Worm (Caenorhabditis elegans) whole organism, young adult: Measurements from ENCODE around the gene F19C7.8.

Experiments used
- B0336.3 ChIP-seq: fragments of 200-800 bp; sonication (Bioruptor generic); IDR thresholded peaks from 2 replicates; pipeline ENCODE4 v1.3.6; 2022; ENCODE audit warnings: missing genetic modification characterization, missing compliant biosample characterization
- C06A6.2 ChIP-seq: fragments of 200-800 bp; sonication (Bioruptor generic); conservative IDR thresholded peaks from 2 replicates; pipeline ENCODE4 v1.3.6; 2022; ENCODE audit warnings: missing genetic modification characterization, missing compliant biosample characterization
- C17E4.6 ChIP-seq: fragments of 200-800 bp; sonication (Bioruptor generic); IDR thresholded peaks from 2 replicates; pipeline ENCODE4 v1.3.6; 2022; ENCODE audit warnings: missing genetic modification reagents, missing genetic modification characterization, missing compliant biosample characterization
- D2030.7 ChIP-seq: fragments of 200-800 bp; sonication (Bioruptor generic); IDR thresholded peaks from 2 replicates; pipeline ENCODE4 v1.3.6; 2022; ENCODE audit warnings: missing genetic modification reagents, missing genetic modification characterization, missing compliant biosample characterization
- F10E7.11 ChIP-seq: sonication (generic microtip); optimal IDR thresholded peaks from 2 replicates; lab custom pipeline; 2017; ENCODE audit warnings: mild to moderate bottlenecking, missing genetic modification characterization, moderate library complexity, missing compliant biosample characterization
- F22D6.2 ChIP-seq: sonication (generic microtip); optimal IDR thresholded peaks from 2 replicates; lab custom pipeline; 2016; ENCODE audit warnings: mild to moderate bottlenecking, missing genetic modification characterization, missing compliant biosample characterization
- F33H1.4 ChIP-seq: fragments of 200-800 bp; sonication (Bioruptor generic); IDR thresholded peaks from 2 replicates; pipeline ENCODE4 v1.3.6; 2022; ENCODE audit warnings: missing genetic modification reagents, missing genetic modification characterization, missing compliant biosample characterization
- F37B4.10 ChIP-seq: fragments of 200-800 bp; sonication (Bioruptor generic); IDR thresholded peaks from 2 replicates; pipeline ENCODE4 v1.3.6; 2022; ENCODE audit warnings: missing genetic modification characterization, missing compliant biosample characterization
- F39B2.1 ChIP-seq: fragments of 200-800 bp; sonication (Bioruptor generic); IDR thresholded peaks from 2 replicates; pipeline ENCODE4 v1.3.6; 2022; ENCODE audit warnings: missing genetic modification reagents, missing genetic modification characterization, missing compliant biosample characterization
- F49E8.2 ChIP-seq: sonication (generic microtip); optimal IDR thresholded peaks from 3 replicates; lab custom pipeline; 2017; ENCODE audit warnings: missing genetic modification characterization, mild to moderate bottlenecking, missing compliant biosample characterization, antibody characterized with exemption, moderate library complexity; ENCODE audit not compliant: insufficient read depth
- F57A8.1 ChIP-seq: fragments of 200-800 bp; sonication (Bioruptor generic); optimal IDR thresholded peaks from 2 replicates; lab custom pipeline; 2018; ENCODE audit warnings: mild to moderate bottlenecking, missing genetic modification characterization, moderate library complexity, missing compliant biosample characterization
- F57C9.4 ChIP-seq: sonication (generic microtip); optimal IDR thresholded peaks from 2 replicates; lab custom pipeline; 2017; ENCODE audit warnings: mild to moderate bottlenecking, missing genetic modification characterization, missing compliant biosample characterization
- Y53F4B.3 ChIP-seq: fragments of 200-800 bp; sonication (Bioruptor generic); IDR thresholded peaks from 2 replicates; pipeline ENCODE4 v1.3.6; 2022; ENCODE audit warnings: missing genetic modification reagents, missing genetic modification characterization, missing compliant biosample characterization
- Y53G8AR.9 ChIP-seq: fragments of 200-800 bp; sonication (Bioruptor generic); conservative IDR thresholded peaks from 2 replicates; pipeline ENCODE4 v1.3.6; 2022; ENCODE audit warnings: missing genetic modification reagents, missing genetic modification characterization, missing compliant biosample characterization
- Y79H2A.3 ChIP-seq: fragments of 200-800 bp; sonication (Bioruptor generic); conservative IDR thresholded peaks from 2 replicates; pipeline ENCODE4 v1.3.6; 2022; ENCODE audit warnings: missing genetic modification reagents, missing genetic modification characterization, missing compliant biosample characterization
- atf-7 ChIP-seq: sonication (generic microtip); optimal IDR thresholded peaks from 2 replicates; lab custom pipeline; 2017; ENCODE audit warnings: mild to moderate bottlenecking, missing genetic modification characterization, missing compliant biosample characterization
- athp-1 ChIP-seq: sonication (generic microtip); optimal IDR thresholded peaks from 2 replicates; lab custom pipeline; 2017; ENCODE audit warnings: mild to moderate bottlenecking, missing genetic modification characterization, missing compliant biosample characterization
- bed-1 ChIP-seq: fragments of 200-800 bp; sonication (Bioruptor generic); IDR thresholded peaks from 2 replicates; pipeline ENCODE4 v1.3.6; 2022; ENCODE audit warnings: missing genetic modification reagents, missing genetic modification characterization, missing compliant biosample characterization
- ccch-3 ChIP-seq: fragments of 200-800 bp; sonication (Bioruptor generic); optimal IDR thresholded peaks from 2 replicates; lab custom pipeline; 2018; ENCODE audit warnings: mild to moderate bottlenecking, missing genetic modification characterization, missing compliant biosample characterization
- cebp-2 ChIP-seq: fragments of 200-800 bp; sonication (Bioruptor generic); IDR thresholded peaks from 2 replicates; pipeline ENCODE4 v1.3.6; 2022; ENCODE audit warnings: missing genetic modification characterization, missing compliant biosample characterization
- ceh-27 ChIP-seq: fragments of 200-800 bp; sonication (Bioruptor generic); optimal IDR thresholded peaks from 2 replicates; lab custom pipeline; 2018; ENCODE audit warnings: mild to moderate bottlenecking, missing genetic modification characterization, moderate library complexity, missing compliant biosample characterization
- ekl-4 ChIP-seq: fragments of 200-800 bp; sonication (Bioruptor generic); IDR thresholded peaks from 2 replicates; pipeline ENCODE4 v1.3.6; 2022; ENCODE audit warnings: missing genetic modification reagents, missing genetic modification characterization, missing compliant biosample characterization
- lin-26 ChIP-seq: fragments of 200-800 bp; sonication (Bioruptor generic); IDR thresholded peaks from 2 replicates; pipeline ENCODE4 v1.3.6; 2022; ENCODE audit warnings: missing genetic modification reagents, missing genetic modification characterization, missing compliant biosample characterization
- mcd-1 ChIP-seq: fragments of 200-800 bp; sonication (Bioruptor generic); IDR thresholded peaks from 2 replicates; pipeline ENCODE4 v1.3.6; 2022; ENCODE audit warnings: missing genetic modification reagents, missing genetic modification characterization, missing compliant biosample characterization
- nfya-2 ChIP-seq: fragments of 200-800 bp; sonication (Bioruptor generic); IDR thresholded peaks from 2 replicates; pipeline ENCODE4 v1.3.6; 2022; ENCODE audit warnings: missing genetic modification reagents, missing genetic modification characterization, missing compliant biosample characterization
- nhr-80 ChIP-seq: sonication (generic microtip); optimal IDR thresholded peaks from 2 replicates; lab custom pipeline; 2016; ENCODE audit warnings: missing genetic modification characterization, missing compliant biosample characterization
- pha-4 ChIP-seq: fragments of 150-350 bp; sonication (generic microtip); optimal IDR thresholded peaks from 2 replicates; lab custom pipeline; 2014; ENCODE audit warnings: missing biosample characterization, missing genetic modification reagents, missing genetic modification characterization
- rec-8 ChIP-seq, 2 experiments: sonication (generic microtip); optimal IDR thresholded peaks; 2 replicates each; lab custom pipeline; 2016; ENCODE audit warnings: mild to moderate bottlenecking in 2 of 2, missing genetic modification characterization in 2 of 2, missing genetic modification reagents in 2 of 2, missing genotype in 2 of 2, missing biosample characterization in 1 of 2, missing compliant biosample characterization in 1 of 2, moderate library complexity in 1 of 2
- sdz-38 ChIP-seq: sonication (generic microtip); optimal IDR thresholded peaks from 2 replicates; lab custom pipeline; 2016; ENCODE audit warnings: missing genotype, missing genetic modification characterization, missing compliant biosample characterization
- snpc-4 ChIP-seq, 5 experiments: fragments of 150-350 bp in 1 of 5; sonication (generic microtip) in 4 of 5; optimal IDR thresholded peaks; 2 replicates each; lab custom pipeline; 2014 to 2018; ENCODE audit warnings: missing genetic modification characterization in 5 of 5, missing biosample characterization in 3 of 5, antibody characterized with exemption in 2 of 5, mild to moderate bottlenecking in 2 of 5, missing compliant biosample characterization in 2 of 5, missing genotype in 2 of 5, moderate library complexity in 2 of 5, missing genetic modification reagents in 1 of 5
- somi-1 ChIP-seq: fragments of 200-800 bp; sonication (Bioruptor generic); optimal IDR thresholded peaks from 2 replicates; lab custom pipeline; 2018; ENCODE audit warnings: mild to moderate bottlenecking, missing genetic modification characterization, missing compliant biosample characterization
- xnd-1 ChIP-seq: sonication (generic microtip); optimal IDR thresholded peaks from 2 replicates; lab custom pipeline; 2016; ENCODE audit warnings: missing genotype, missing genetic modification reagents, missing genetic modification characterization, missing compliant biosample characterization
- zfh-2 ChIP-seq: fragments of 200-800 bp; sonication (Bioruptor generic); conservative IDR thresholded peaks from 2 replicates; pipeline ENCODE4 v1.3.6; 2022; ENCODE audit warnings: missing genetic modification reagents, missing genetic modification characterization, missing compliant biosample characterization
- zim-3 ChIP-seq: sonication (generic microtip); optimal IDR thresholded peaks from 2 replicates; lab custom pipeline; 2017; ENCODE audit warnings: mild to moderate bottlenecking, missing genetic modification characterization, moderate library complexity, missing compliant biosample characterization

The F19C7.8 gene

ce11 chrIV:4683149-4683548, 45.3 kb upstream of the F19C7.8 start:
- TF ChIP-seq Y79H2A.3 (GFP tag; lab: Robert Waterston, UW) (no peak), F57A8.1 (GFP tag; lab: Kevin White, UChicago) (no peak), atf-7 (tag; lab: Kevin White, UChicago) (no peak), Y53G8AR.9 (GFP tag; lab: Robert Waterston, UW) (no peak), somi-1 (GFP tag; lab: Kevin White, UChicago) (no peak), F49E8.2 (tag; lab: Kevin White, UChicago) (no peak), ekl-4 (GFP tag; lab: Robert Waterston, UW) (no peak), ccch-3 (GFP tag; lab: Kevin White, UChicago) (no peak), zim-3 (tag; lab: Kevin White, UChicago) (no peak), F39B2.1 (GFP tag; lab: Robert Waterston, UW) (no peak), F57C9.4 (tag; lab: Kevin White, UChicago) (no peak), C06A6.2 (GFP tag; lab: Robert Waterston, UW) (no peak), D2030.7 (no peak), B0336.3 (GFP tag; lab: Robert Waterston, UW) (no peak), xnd-1 (tag; lab: Kevin White, UChicago) (no peak)

- TF ChIP-seq bed-1 (no peak), lin-26 (GFP tag; lab: Robert Waterston, UW) (no peak), F10E7.11 (tag; lab: Kevin White, UChicago) (no peak), cebp-2 (GFP tag; lab: Robert Waterston, UW) (no peak), Y53F4B.3 (no peak), nfya-2 (no peak), xnd-1 (tag; lab: Kevin White, UChicago) (no peak), mcd-1 (GFP tag; lab: Robert Waterston, UW) (no peak), F49E8.2 (tag; lab: Kevin White, UChicago) (no peak), ceh-27 (GFP tag; lab: Kevin White, UChicago) (no peak), snpc-4 (GFP tag; optimal IDR thresholded peaks at IDR 0.05; lab: Kevin White, UChicago) (no peak), snpc-4 (tag; optimal IDR thresholded peaks at IDR 0.05; lab: Kevin White, UChicago) (no peak), F33H1.4 (GFP tag; lab: Robert Waterston, UW) (no peak), rec-8 (tag; optimal IDR thresholded peaks at IDR 0.05; lab: Kevin White, UChicago) (no peak)
Measured at ce11 chrIV:4678718-4679117, 40.8 kb upstream of the F19C7.8 start, which contains the start of gene kin-36. Gene kin-36 (plus strand): TSS chrIV:4679018.

- TF ChIP-seq pha-4 (tag; lab: Kevin White, UChicago) (no peak), nhr-80 (tag; lab: Kevin White, UChicago) (no peak), F37B4.10 (GFP tag; lab: Robert Waterston, UW) (no peak), C17E4.6 (GFP tag; lab: Robert Waterston, UW) (no peak), zfh-2 (peak; percentile 55; the same call in 1 of the 2 replicates)
Measured at ce11 chrIV:4674322-4674721, 36.4 kb upstream of the F19C7.8 start.

ce11 chrIV:4673332-4673731, 35.4 kb upstream of the F19C7.8 start:
- no peak for TF ChIP-seq ekl-4 (GFP tag; lab: Robert Waterston, UW)
- TF ChIP-seq lin-26 (GFP tag; lab: Robert Waterston, UW) = no peak
- TF ChIP-seq F22D6.2 (tag; lab: Kevin White, UChicago) = no peak
- TF ChIP-seq sdz-38 (tag; lab: Kevin White, UChicago) = no peak
- no peak for TF ChIP-seq athp-1 (tag; lab: Kevin White, UChicago)
- TF ChIP-seq, all 124 proteins: peak for 0
